Worm (Caenorhabditis elegans) whole organism, young adult: Measurements from ENCODE around the gene ran-1.

Experiments used
- B0019.2 ChIP-seq: fragments of 200-800 bp; sonication (Bioruptor generic); conservative IDR thresholded peaks from 2 replicates; pipeline ENCODE4 v1.3.6; 2022; ENCODE audit warnings: missing genetic modification reagents, missing genetic modification characterization, missing compliant biosample characterization
- D2030.7 ChIP-seq: fragments of 200-800 bp; sonication (Bioruptor generic); IDR thresholded peaks from 2 replicates; pipeline ENCODE4 v1.3.6; 2022; ENCODE audit warnings: missing genetic modification reagents, missing genetic modification characterization, missing compliant biosample characterization
- F22D6.2 ChIP-seq: sonication (generic microtip); optimal IDR thresholded peaks from 2 replicates; lab custom pipeline; 2016; ENCODE audit warnings: mild to moderate bottlenecking, missing genetic modification characterization, missing compliant biosample characterization
- F33H1.4 ChIP-seq: fragments of 200-800 bp; sonication (Bioruptor generic); IDR thresholded peaks from 2 replicates; pipeline ENCODE4 v1.3.6; 2022; ENCODE audit warnings: missing genetic modification reagents, missing genetic modification characterization, missing compliant biosample characterization
- K11D2.4 ChIP-seq: fragments of 200-800 bp; sonication (Bioruptor generic); IDR thresholded peaks from 2 replicates; pipeline ENCODE4 v1.3.6; 2022; ENCODE audit warnings: missing genetic modification reagents, missing genetic modification characterization, missing compliant biosample characterization
- K12H6.12 ChIP-seq: fragments of 200-800 bp; sonication (Bioruptor generic); optimal IDR thresholded peaks from 2 replicates; lab custom pipeline; 2018; ENCODE audit warnings: mild to moderate bottlenecking, missing genetic modification characterization, missing compliant biosample characterization
- Y53F4B.3 ChIP-seq: fragments of 200-800 bp; sonication (Bioruptor generic); IDR thresholded peaks from 2 replicates; pipeline ENCODE4 v1.3.6; 2022; ENCODE audit warnings: missing genetic modification reagents, missing genetic modification characterization, missing compliant biosample characterization
- Y56A3A.18 ChIP-seq: fragments of 200-800 bp; sonication (Bioruptor generic); IDR thresholded peaks from 2 replicates; pipeline ENCODE4 v1.3.6; 2022; ENCODE audit warnings: missing genetic modification reagents, missing genetic modification characterization, missing compliant biosample characterization
- ama-1 ChIP-seq, 3 experiments: fragments of 150-350 bp in 1 of 3; sonication (generic microtip) in 2 of 3; optimal IDR thresholded peaks; 2 replicates each; lab custom pipeline; 2014 to 2018; ENCODE audit warnings: missing biosample characterization in 2 of 3, missing genetic modification characterization in 2 of 3, missing genetic modification reagents in 2 of 3
- aptf-2 ChIP-seq: fragments of 200-800 bp; sonication (Bioruptor generic); conservative IDR thresholded peaks from 2 replicates; pipeline ENCODE4 v1.3.6; 2022; ENCODE audit warnings: missing genetic modification reagents, missing genetic modification characterization, missing compliant biosample characterization
- atf-7 ChIP-seq: sonication (generic microtip); optimal IDR thresholded peaks from 2 replicates; lab custom pipeline; 2017; ENCODE audit warnings: mild to moderate bottlenecking, missing genetic modification characterization, missing compliant biosample characterization
- bed-2 ChIP-seq: fragments of 200-800 bp; sonication (Bioruptor generic); IDR thresholded peaks from 2 replicates; pipeline ENCODE4 v1.3.6; 2022; ENCODE audit warnings: missing genetic modification reagents, missing genetic modification characterization, missing compliant biosample characterization
- ccch-3 ChIP-seq: fragments of 200-800 bp; sonication (Bioruptor generic); optimal IDR thresholded peaks from 2 replicates; lab custom pipeline; 2018; ENCODE audit warnings: mild to moderate bottlenecking, missing genetic modification characterization, missing compliant biosample characterization
- ceh-100 ChIP-seq: fragments of 200-800 bp; sonication (Bioruptor generic); IDR thresholded peaks from 2 replicates; pipeline ENCODE4 v1.3.6; 2022; ENCODE audit warnings: missing genetic modification reagents, missing genetic modification characterization, missing compliant biosample characterization
- ceh-40 ChIP-seq: fragments of 200-800 bp; sonication (Bioruptor generic); IDR thresholded peaks from 2 replicates; pipeline ENCODE4 v1.3.6; 2022; ENCODE audit warnings: missing genetic modification characterization, missing compliant biosample characterization
- ceh-58 ChIP-seq: fragments of 200-800 bp; sonication (Bioruptor generic); IDR thresholded peaks from 2 replicates; pipeline ENCODE4 v1.3.6; 2022; ENCODE audit warnings: missing genetic modification characterization, missing compliant biosample characterization
- ceh-91 ChIP-seq: fragments of 200-800 bp; sonication (Bioruptor generic); IDR thresholded peaks from 2 replicates; pipeline ENCODE4 v1.3.6; 2022; ENCODE audit warnings: missing genetic modification reagents, missing genetic modification characterization, missing compliant biosample characterization
- dox-1 ChIP-seq: fragments of 200-800 bp; sonication (Bioruptor generic); IDR thresholded peaks from 2 replicates; pipeline ENCODE4 v1.3.6; 2022; ENCODE audit warnings: missing genetic modification reagents, missing genetic modification characterization, missing compliant biosample characterization
- ekl-4 ChIP-seq: fragments of 200-800 bp; sonication (Bioruptor generic); IDR thresholded peaks from 2 replicates; pipeline ENCODE4 v1.3.6; 2022; ENCODE audit warnings: missing genetic modification reagents, missing genetic modification characterization, missing compliant biosample characterization
- ets-4 ChIP-seq: fragments of 200-800 bp; sonication (Bioruptor generic); optimal IDR thresholded peaks from 2 replicates; lab custom pipeline; 2018; ENCODE audit warnings: mild to moderate bottlenecking, missing genetic modification characterization, missing compliant biosample characterization
- fkh-3 ChIP-seq: sonication (generic microtip); optimal IDR thresholded peaks from 2 replicates; lab custom pipeline; 2016; ENCODE audit warnings: mild to moderate bottlenecking, missing genetic modification characterization, missing compliant biosample characterization
- hsf-1 ChIP-seq: fragments of 200-800 bp; sonication (Bioruptor generic); IDR thresholded peaks from 2 replicates; pipeline ENCODE4 v1.3.6; 2022; ENCODE audit warnings: missing genetic modification reagents, missing genetic modification characterization, missing compliant biosample characterization
- lir-1 ChIP-seq: fragments of 200-800 bp; sonication (Bioruptor generic); conservative IDR thresholded peaks from 2 replicates; pipeline ENCODE4 v1.3.6; 2022; ENCODE audit warnings: missing genetic modification reagents, missing genetic modification characterization, missing compliant biosample characterization
- lsl-1 ChIP-seq: fragments of 200-800 bp; sonication (Bioruptor generic); optimal IDR thresholded peaks from 2 replicates; lab custom pipeline; 2018; ENCODE audit warnings: mild to moderate bottlenecking, missing genetic modification characterization, moderate library complexity, missing compliant biosample characterization
- lsy-27 ChIP-seq: sonication (generic microtip); optimal IDR thresholded peaks from 2 replicates; lab custom pipeline; 2017; ENCODE audit warnings: missing genetic modification characterization, mild to moderate bottlenecking, missing compliant biosample characterization, antibody characterized with exemption, missing genotype, borderline replicate concordance; ENCODE audit not compliant: insufficient read depth
- madf-3 ChIP-seq: fragments of 200-800 bp; sonication (Bioruptor generic); IDR thresholded peaks from 2 replicates; pipeline ENCODE4 v1.3.6; 2022; ENCODE audit warnings: missing genetic modification reagents, missing genetic modification characterization, missing compliant biosample characterization
- madf-6 ChIP-seq: fragments of 200-800 bp; sonication (Bioruptor generic); IDR thresholded peaks from 2 replicates; pipeline ENCODE4 v1.3.6; 2022; ENCODE audit warnings: missing genetic modification reagents, missing genetic modification characterization, missing compliant biosample characterization
- madf-8 ChIP-seq: fragments of 200-800 bp; sonication (Bioruptor generic); conservative IDR thresholded peaks from 2 replicates; pipeline ENCODE4 v1.3.6; 2022; ENCODE audit warnings: missing genetic modification reagents, missing genetic modification characterization, missing compliant biosample characterization
- mcd-1 ChIP-seq: fragments of 200-800 bp; sonication (Bioruptor generic); IDR thresholded peaks from 2 replicates; pipeline ENCODE4 v1.3.6; 2022; ENCODE audit warnings: missing genetic modification reagents, missing genetic modification characterization, missing compliant biosample characterization
- mel-28 ChIP-seq: sonication (generic microtip); optimal IDR thresholded peaks from 2 replicates; lab custom pipeline; 2016; ENCODE audit warnings: borderline replicate concordance, mild to moderate bottlenecking, missing genetic modification characterization, missing compliant biosample characterization
- mes-4 ChIP-seq: sonication (generic microtip); optimal IDR thresholded peaks from 2 replicates; lab custom pipeline; 2016; ENCODE audit warnings: missing genotype, missing genetic modification characterization, missing compliant biosample characterization
- nhr-179 ChIP-seq: sonication (generic microtip); optimal IDR thresholded peaks from 2 replicates; lab custom pipeline; 2016; ENCODE audit warnings: mild to moderate bottlenecking, missing genetic modification characterization, missing compliant biosample characterization
- nhr-27 ChIP-seq: fragments of 200-800 bp; sonication (Bioruptor generic); optimal IDR thresholded peaks from 2 replicates; lab custom pipeline; 2018; ENCODE audit warnings: mild to moderate bottlenecking, missing genetic modification characterization, moderate library complexity, missing compliant biosample characterization
- nhr-80 ChIP-seq: sonication (generic microtip); optimal IDR thresholded peaks from 2 replicates; lab custom pipeline; 2016; ENCODE audit warnings: missing genetic modification characterization, missing compliant biosample characterization
- nhr-90 ChIP-seq: sonication (generic microtip); optimal IDR thresholded peaks from 2 replicates; lab custom pipeline; 2016; ENCODE audit warnings: missing genotype, mild to moderate bottlenecking, missing genetic modification characterization, missing compliant biosample characterization
- pbrm-1 ChIP-seq: fragments of 200-800 bp; sonication (Bioruptor generic); IDR thresholded peaks from 2 replicates; pipeline ENCODE4 v1.3.6; 2022; ENCODE audit warnings: missing genetic modification reagents, missing genetic modification characterization, missing compliant biosample characterization
- sdz-38 ChIP-seq: sonication (generic microtip); optimal IDR thresholded peaks from 2 replicates; lab custom pipeline; 2016; ENCODE audit warnings: missing genotype, missing genetic modification characterization, missing compliant biosample characterization
- sea-2 ChIP-seq: fragments of 200-800 bp; sonication (Bioruptor generic); IDR thresholded peaks from 2 replicates; pipeline ENCODE4 v1.3.6; 2022; ENCODE audit warnings: missing genetic modification characterization, missing compliant biosample characterization
- snpc-1.1 ChIP-seq: sonication (generic microtip); optimal IDR thresholded peaks from 2 replicates; lab custom pipeline; 2017; ENCODE audit warnings: missing genetic modification characterization, mild to moderate bottlenecking, missing compliant biosample characterization, antibody characterized with exemption, moderate library complexity, missing genotype, missing genetic modification reagents; ENCODE audit not compliant: insufficient read depth
- somi-1 ChIP-seq: fragments of 200-800 bp; sonication (Bioruptor generic); optimal IDR thresholded peaks from 2 replicates; lab custom pipeline; 2018; ENCODE audit warnings: mild to moderate bottlenecking, missing genetic modification characterization, missing compliant biosample characterization
- tbp1 ChIP-seq: fragments of 200-800 bp; sonication (Bioruptor generic); optimal IDR thresholded peaks from 2 replicates; lab custom pipeline; 2018; ENCODE audit warnings: mild to moderate bottlenecking, missing genetic modification characterization, missing compliant biosample characterization
- tbx-9 ChIP-seq: sonication (generic microtip); optimal IDR thresholded peaks from 2 replicates; lab custom pipeline; 2016; ENCODE audit warnings: borderline replicate concordance, missing genetic modification characterization, inconsistent platforms, missing compliant biosample characterization
- tlf-1 ChIP-seq: fragments of 200-800 bp; sonication (Bioruptor generic); optimal IDR thresholded peaks from 2 replicates; lab custom pipeline; 2018; ENCODE audit warnings: mild to moderate bottlenecking, missing genetic modification characterization, missing compliant biosample characterization
- unc-130 ChIP-seq: sonication (generic microtip); optimal IDR thresholded peaks from 2 replicates; lab custom pipeline; 2016; ENCODE audit warnings: missing genetic modification reagents, missing genetic modification characterization, missing compliant biosample characterization
- xnd-1 ChIP-seq: sonication (generic microtip); optimal IDR thresholded peaks from 2 replicates; lab custom pipeline; 2016; ENCODE audit warnings: missing genotype, missing genetic modification reagents, missing genetic modification characterization, missing compliant biosample characterization

Gene ran-1

ce11 chrIII:10733300-10733699, 14.2 kb downstream of the ran-1 start (continued):
- TF ChIP-seq nhr-80 (tag; lab: Kevin White, UChicago) = no peak
- no peak for TF ChIP-seq Y56A3A.18 (GFP tag; lab: Robert Waterston, UW)
- no peak for TF ChIP-seq ceh-40
- no peak for TF ChIP-seq atf-7 (tag; lab: Kevin White, UChicago)
- no peak for TF ChIP-seq ccch-3 (GFP tag; lab: Kevin White, UChicago)
- no peak for TF ChIP-seq nhr-179 (tag; lab: Kevin White, UChicago)
- no peak for TF ChIP-seq sdz-38 (tag; lab: Kevin White, UChicago)
- no peak for TF ChIP-seq unc-130 (GFP tag; lab: Kevin White, UChicago)
- TF ChIP-seq B0019.2 (GFP tag; lab: Robert Waterston, UW) = no peak; the same call in 1 of the 2 replicates
- no peak for TF ChIP-seq lsy-27 (tag; lab: Kevin White, UChicago)
- TF ChIP-seq snpc-1.1 (tag; lab: Kevin White, UChicago) = peak; percentile 90
- no peak for TF ChIP-seq bed-2 (GFP tag; lab: Robert Waterston, UW)
- TF ChIP-seq ets-4 (GFP tag; lab: Kevin White, UChicago) = no peak
- no peak for TF ChIP-seq ceh-58
- peak; percentile 83 for TF ChIP-seq pbrm-1 (GFP tag; lab: Robert Waterston, UW)
- peak; percentile 60 for TF ChIP-seq tbp1 (GFP tag; lab: Kevin White, UChicago)
- TF ChIP-seq tbx-9 (tag; lab: Kevin White, UChicago) = no peak
- TF ChIP-seq xnd-1 = no peak
- peak; percentile 51; the same call in 1 of the 2 replicates for TF ChIP-seq ceh-100 (GFP tag; lab: Robert Waterston, UW)
- TF ChIP-seq mel-28 (tag; lab: Kevin White, UChicago) = no peak
- TF ChIP-seq mcd-1 (GFP tag; lab: Robert Waterston, UW) = no peak
- no peak for TF ChIP-seq K12H6.12
- TF ChIP-seq K11D2.4 = no peak
- peak; percentile 67 for TF ChIP-seq hsf-1 (GFP tag; lab: Robert Waterston, UW)
- no peak for TF ChIP-seq tlf-1
- no peak for TF ChIP-seq ekl-4 (GFP tag; lab: Robert Waterston, UW)
- TF ChIP-seq lir-1 (GFP tag; lab: Robert Waterston, UW) = no peak
- TF ChIP-seq mes-4 (tag; lab: Kevin White, UChicago) = no peak
- TF ChIP-seq ama-1 (optimal IDR thresholded peaks at IDR 0.05; lab: Kevin White, UChicago) = no peak
- TF ChIP-seq ama-1 (GFP tag; optimal IDR thresholded peaks at IDR 0.05; lab: Kevin White, UChicago) = no peak
- no peak for TF ChIP-seq Y53F4B.3 (GFP tag; lab: Robert Waterston, UW)
- TF ChIP-seq madf-3 (GFP tag; lab: Robert Waterston, UW) = no peak
- no peak for TF ChIP-seq F22D6.2 (tag; lab: Kevin White, UChicago)
- no peak for TF ChIP-seq aptf-2 (GFP tag; lab: Robert Waterston, UW)
- TF ChIP-seq madf-8 (GFP tag; lab: Robert Waterston, UW) = peak; percentile 39; the same call in 1 of the 2 replicates
- no peak for TF ChIP-seq fkh-3 (tag; lab: Kevin White, UChicago)
- no peak for TF ChIP-seq somi-1 (GFP tag; lab: Kevin White, UChicago)
- TF ChIP-seq sea-2 (GFP tag; lab: Robert Waterston, UW) = no peak

- TF ChIP-seq dox-1 (GFP tag; lab: Robert Waterston, UW) (0 out of 2 replicates have a peak, but pooled peaks have one; percentile 19), F33H1.4 (GFP tag; lab: Robert Waterston, UW) (peak; percentile 49), D2030.7 (GFP tag; lab: Robert Waterston, UW) (peak; percentile 34; the same call in 1 of the 2 replicates), madf-6 (GFP tag; lab: Robert Waterston, UW) (peak; percentile 61), nhr-27 (no peak), ccch-3 (GFP tag; lab: Kevin White, UChicago) (no peak), nhr-90 (tag; lab: Kevin White, UChicago) (no peak), lsl-1 (peak; percentile 78), ceh-91 (GFP tag; lab: Robert Waterston, UW) (peak; percentile 33; the same call in 1 of the 2 replicates), F22D6.2 (tag; lab: Kevin White, UChicago) (no peak), ekl-4 (GFP tag; lab: Robert Waterston, UW) (0 out of 2 replicates have a peak, but pooled peaks have one; percentile 20), mcd-1 (GFP tag; lab: Robert Waterston, UW) (0 out of 2 replicates have a peak, but pooled peaks have one; percentile 13)
These were observed 17.0 kb downstream of the ran-1 start, which contains the start of gene tat-3 for ce11 chrIII:10730510-10730909. Gene tat-3 (minus strand): TSS chrIII:10730705.
